Fruit fly (Drosophila melanogaster) whole organism, embryonic: ENCODE data around the gene Muc30E.

ENCODE experiments used
- ATbp ChIP-seq: fragments of 200-800 bp; sonication (Bioruptor generic); optimal IDR thresholded peaks from 2 replicates; lab custom pipeline; 2017; ENCODE audit warnings: missing biosample characterization, mild to moderate bottlenecking, missing genetic modification characterization, missing genetic modification reagents
- CG10147 ChIP-seq: fragments of 200-800 bp; sonication (Bioruptor generic); optimal IDR thresholded peaks from 2 replicates; lab custom pipeline; 2019; ENCODE audit warnings: missing biosample characterization, mild to moderate bottlenecking, missing genetic modification characterization, moderate library complexity
- CG10209 ChIP-seq: fragments of 200-800 bp; sonication (Bioruptor generic); optimal IDR thresholded peaks from 3 replicates; lab custom pipeline; 2017; ENCODE audit warnings: missing biosample characterization, mild to moderate bottlenecking, missing genetic modification characterization, missing genetic modification reagents
- CG10366 ChIP-seq: fragments of 200-800 bp; sonication (Bioruptor generic); IDR thresholded peaks from 2 replicates; pipeline ENCODE4 v1.3.6; 2022; ENCODE audit warnings: missing biosample characterization, missing genetic modification characterization
- CG10543 ChIP-seq: fragments of 200-800 bp; sonication (Bioruptor generic); optimal IDR thresholded peaks from 3 replicates; lab custom pipeline; 2017; ENCODE audit warnings: missing biosample characterization, mild to moderate bottlenecking, missing genetic modification characterization, moderate library complexity
- CG11093 ChIP-seq: fragments of 200-800 bp; sonication (Bioruptor generic); IDR thresholded peaks from 3 replicates; pipeline ENCODE4 v1.3.6; 2022; ENCODE audit warnings: missing biosample characterization, missing genetic modification characterization
- CG11560 ChIP-seq: fragments of 200-800 bp; sonication (Bioruptor generic); IDR thresholded peaks from 3 replicates; pipeline ENCODE4 v1.3.6; 2022; ENCODE audit warnings: missing biosample characterization, missing genetic modification characterization
- CG12071 ChIP-seq: fragments of 200-800 bp; sonication (Bioruptor generic); optimal IDR thresholded peaks from 3 replicates; lab custom pipeline; 2018; ENCODE audit warnings: missing biosample characterization, mild to moderate bottlenecking, missing genetic modification characterization
- CG14014 ChIP-seq: fragments of 200-800 bp; sonication (Bioruptor generic); IDR thresholded peaks from 2 replicates; pipeline ENCODE4 v1.3.6; 2022; ENCODE audit warnings: missing biosample characterization, missing genetic modification characterization
- CG14441 ChIP-seq: fragments of 200-800 bp; sonication (Bioruptor generic); IDR thresholded peaks from 2 replicates; pipeline ENCODE4 v1.3.6; 2022; ENCODE audit warnings: missing biosample characterization, missing genetic modification characterization
- CG15479 ChIP-seq: fragments of 200-800 bp; sonication (Bioruptor generic); optimal IDR thresholded peaks from 3 replicates; lab custom pipeline; 2019; ENCODE audit warnings: missing biosample characterization, mild to moderate bottlenecking, missing genetic modification characterization, moderate library complexity
- CG17361 ChIP-seq: fragments of 200-800 bp; sonication (Bioruptor generic); IDR thresholded peaks from 3 replicates; pipeline ENCODE4 v1.3.6; 2022; ENCODE audit warnings: missing biosample characterization, missing genetic modification characterization
- CG17612 ChIP-seq: fragments of 200-800 bp; sonication (Bioruptor generic); IDR thresholded peaks from 2 replicates; pipeline ENCODE4 v1.3.6; 2022; ENCODE audit warnings: missing biosample characterization, missing genetic modification characterization
- CG4730 ChIP-seq: fragments of 200-800 bp; sonication (Bioruptor generic); IDR thresholded peaks from 2 replicates; pipeline ENCODE4 v1.3.6; 2022; ENCODE audit warnings: missing biosample characterization, missing genetic modification characterization
- CG5180 ChIP-seq: fragments of 200-800 bp; sonication (Bioruptor generic); optimal IDR thresholded peaks from 3 replicates; lab custom pipeline; 2017; ENCODE audit warnings: missing biosample characterization, missing genetic modification characterization, mild to moderate bottlenecking, moderate library complexity, missing genetic modification reagents
- CG6654 ChIP-seq: fragments of 200-800 bp; sonication (Bioruptor generic); optimal IDR thresholded peaks from 2 replicates; lab custom pipeline; 2017; ENCODE audit warnings: missing biosample characterization, mild to moderate bottlenecking, missing genetic modification characterization
- CG7745 ChIP-seq: fragments of 200-800 bp; sonication (Bioruptor generic); optimal IDR thresholded peaks from 2 replicates; lab custom pipeline; 2018; ENCODE audit warnings: missing biosample characterization, mild to moderate bottlenecking, missing genetic modification characterization, moderate library complexity
- CTCF ChIP-seq: fragments of 200-800 bp; sonication (Bioruptor generic); optimal IDR thresholded peaks from 2 replicates; lab custom pipeline; 2017; ENCODE audit warnings: missing biosample characterization, mild to moderate bottlenecking, missing genetic modification characterization, moderate library complexity
- CrebB ChIP-seq: fragments of 200-800 bp; sonication (Bioruptor generic); optimal IDR thresholded peaks from 3 replicates; lab custom pipeline; 2018; ENCODE audit warnings: missing biosample characterization, mild to moderate bottlenecking, missing genetic modification characterization
- Dip2 ChIP-seq: fragments of 200-800 bp; sonication (Bioruptor generic); IDR thresholded peaks from 2 replicates; pipeline ENCODE4 v1.3.6; 2022; ENCODE audit warnings: missing biosample characterization, missing genetic modification characterization
- Drgx ChIP-seq: fragments of 200-800 bp; sonication (Bioruptor generic); IDR thresholded peaks from 2 replicates; pipeline ENCODE4 v1.3.6; 2022; ENCODE audit warnings: missing biosample characterization, missing genetic modification characterization
- Ets65A ChIP-seq: fragments of 200-800 bp; sonication (Bioruptor generic); peaks from one replicate; lab custom pipeline; 2016; ENCODE audit warnings: missing biosample characterization, missing genetic modification characterization
- Ets97D ChIP-seq: fragments of 200-800 bp; sonication (Bioruptor generic); optimal IDR thresholded peaks from 3 replicates; lab custom pipeline; 2016; ENCODE audit warnings: missing biosample characterization, missing genetic modification characterization
- Hr51 ChIP-seq, 2 experiments: fragments of 200-800 bp; sonication (Bioruptor generic); optimal IDR thresholded peaks; 2 replicates in 1 of 2; 3 replicates in 1 of 2; lab custom pipeline; 2016 to 2018; ENCODE audit warnings: missing biosample characterization in 2 of 2, missing genetic modification characterization in 2 of 2, mild to moderate bottlenecking in 1 of 2, moderate library complexity in 1 of 2
- Hsf ChIP-seq: fragments of 200-800 bp; sonication (Bioruptor generic); optimal IDR thresholded peaks from 3 replicates; lab custom pipeline; 2016; ENCODE audit warnings: missing biosample characterization, missing genetic modification characterization
- Max ChIP-seq: fragments of 200-800 bp; sonication (Bioruptor generic); optimal IDR thresholded peaks from 2 replicates; lab custom pipeline; 2016; ENCODE audit warnings: missing biosample characterization, mild to moderate bottlenecking, missing genetic modification characterization
- Myb ChIP-seq: fragments of 200-800 bp; sonication (Bioruptor generic); optimal IDR thresholded peaks from 2 replicates; lab custom pipeline; 2016; ENCODE audit warnings: missing biosample characterization, missing genetic modification characterization
- Pdp1 ChIP-seq, 2 experiments: fragments of 200-800 bp; sonication (Bioruptor generic); optimal IDR thresholded peaks; 3 replicates each; lab custom pipeline; 2016; ENCODE audit warnings: missing biosample characterization in 2 of 2, missing genetic modification characterization in 2 of 2, mild to moderate bottlenecking in 1 of 2, moderate library complexity in 1 of 2
- Six4 ChIP-seq: fragments of 200-800 bp; sonication (Bioruptor generic); optimal IDR thresholded peaks from 2 replicates; lab custom pipeline; 2016; ENCODE audit warnings: missing biosample characterization, missing genetic modification characterization
- Ssrp ChIP-seq: fragments of 200-800 bp; sonication (Bioruptor generic); optimal IDR thresholded peaks from 2 replicates; lab custom pipeline; 2018; ENCODE audit warnings: missing biosample characterization, mild to moderate bottlenecking, missing genetic modification characterization, moderate library complexity
- Vsx1 ChIP-seq: fragments of 200-800 bp; sonication (Bioruptor generic); optimal IDR thresholded peaks from 2 replicates; lab custom pipeline; 2017; ENCODE audit warnings: missing biosample characterization, mild to moderate bottlenecking, missing genetic modification characterization, missing genetic modification reagents
- ap ChIP-seq: fragments of 200-800 bp; sonication (Bioruptor generic); IDR thresholded peaks from 2 replicates; pipeline ENCODE4 v1.3.6; 2022; ENCODE audit warnings: missing biosample characterization, missing genetic modification characterization
- bsh ChIP-seq, 2 experiments: fragments of 200-800 bp; sonication (Bioruptor generic); optimal IDR thresholded peaks; 2 replicates each; lab custom pipeline; 2017 to 2018; ENCODE audit warnings: mild to moderate bottlenecking in 2 of 2, missing biosample characterization in 2 of 2, missing genetic modification characterization in 2 of 2, moderate library complexity in 1 of 2
- cad ChIP-seq: fragments of >200 bp; optimal IDR thresholded peaks from 2 replicates; lab custom pipeline; 2017; ENCODE audit warnings: missing biosample characterization, missing genetic modification characterization
- da ChIP-seq: fragments of 200-800 bp; sonication (Bioruptor generic); optimal IDR thresholded peaks from 2 replicates; lab custom pipeline; 2016; ENCODE audit warnings: missing biosample characterization, missing genetic modification characterization
- dan ChIP-seq: fragments of 200-800 bp; sonication (Bioruptor generic); IDR thresholded peaks from 2 replicates; pipeline ENCODE4 v1.3.6; 2022; ENCODE audit warnings: missing biosample characterization, missing genetic modification characterization
- dpn ChIP-seq, 2 experiments: fragments of 200-800 bp; sonication (Bioruptor generic); optimal IDR thresholded peaks; 3 replicates each; lab custom pipeline; 2016; ENCODE audit warnings: missing biosample characterization in 2 of 2, missing genetic modification characterization in 2 of 2
- en ChIP-seq: fragments of 200-800 bp; sonication (Bioruptor generic); optimal IDR thresholded peaks from 2 replicates; lab custom pipeline; 2016; ENCODE audit warnings: missing biosample characterization, missing genetic modification characterization
- fd102C ChIP-seq: fragments of 200-800 bp; sonication (Bioruptor generic); optimal IDR thresholded peaks from 2 replicates; lab custom pipeline; 2018; ENCODE audit warnings: missing biosample characterization, mild to moderate bottlenecking, missing genetic modification characterization, moderate library complexity
- fd64A ChIP-seq: fragments of 200-800 bp; sonication (Bioruptor generic); optimal IDR thresholded peaks from 3 replicates; lab custom pipeline; 2018; ENCODE audit warnings: missing biosample characterization, mild to moderate bottlenecking, missing genetic modification characterization
- hkb ChIP-seq, 2 experiments: fragments of 200-800 bp in 1 of 2; fragments of >200 bp in 1 of 2; sonication (Bioruptor generic) in 1 of 2; IDR thresholded peaks in 1 of 2; optimal IDR thresholded peaks in 1 of 2; 2 replicates each; pipeline versions ENCODE4 v1.3.6 to Lab custom; 2017 to 2022; ENCODE audit warnings: missing biosample characterization in 1 of 2, missing genetic modification characterization in 1 of 2
- inv ChIP-seq: fragments of 200-800 bp; sonication (Bioruptor generic); IDR thresholded peaks from 2 replicates; pipeline ENCODE4 v1.3.6; 2022; ENCODE audit warnings: missing biosample characterization, missing genetic modification characterization; ENCODE audit not compliant: partially characterized antibody
- kni ChIP-seq: fragments of 200-800 bp; sonication (Bioruptor generic); optimal IDR thresholded peaks from 3 replicates; lab custom pipeline; 2017; ENCODE audit warnings: mild to moderate bottlenecking, missing biosample characterization, missing genetic modification reagents, missing genetic modification characterization
- lbe ChIP-seq: fragments of 200-800 bp; sonication (Bioruptor generic); optimal IDR thresholded peaks from 2 replicates; lab custom pipeline; 2016; ENCODE audit warnings: missing biosample characterization, mild to moderate bottlenecking, missing genetic modification characterization
- nom ChIP-seq: fragments of 200-800 bp; sonication (Bioruptor generic); optimal IDR thresholded peaks from 2 replicates; lab custom pipeline; 2017; ENCODE audit warnings: missing biosample characterization, missing genetic modification characterization, mild to moderate bottlenecking, moderate library complexity, missing genetic modification reagents
- otp ChIP-seq: fragments of 200-800 bp; sonication (Bioruptor generic); IDR thresholded peaks from 3 replicates; pipeline ENCODE4, ENCODE4 v1.3.6; 2022; ENCODE audit warnings: missing biosample characterization, missing genetic modification characterization
- salm ChIP-seq: fragments of 200-800 bp; sonication (Bioruptor generic); optimal IDR thresholded peaks from 2 replicates; lab custom pipeline; 2018; ENCODE audit warnings: missing biosample characterization, mild to moderate bottlenecking, missing genetic modification characterization
- sd ChIP-seq: fragments of 200-800 bp; sonication (Bioruptor generic); optimal IDR thresholded peaks from 3 replicates; lab custom pipeline; 2018; ENCODE audit warnings: missing biosample characterization, mild to moderate bottlenecking, missing genetic modification characterization, moderate library complexity
- sqz ChIP-seq: fragments of 200-800 bp; sonication (Bioruptor generic); optimal IDR thresholded peaks from 3 replicates; lab custom pipeline; 2018; ENCODE audit warnings: missing biosample characterization, mild to moderate bottlenecking, missing genetic modification characterization
- stc ChIP-seq: fragments of 200-800 bp; sonication (Bioruptor generic); IDR thresholded peaks from 2 replicates; pipeline ENCODE4 v1.3.6; 2022; ENCODE audit warnings: missing biosample characterization, missing genetic modification characterization

Gene Muc30E

dm6 chr2L:9938631-9939256, 35.8 kb upstream of the Muc30E start, which contains the start of the genes Datp and CG4619 (continued):
- TF ChIP-seq dpn (GFP tag; optimal IDR thresholded peaks at IDR 0.05; lab: Kevin White, UChicago) (peak; percentile 63 to 66), ATbp (no peak), sqz (GFP tag; lab: Kevin White, UChicago) (no peak), Pdp1 (GFP tag; optimal IDR thresholded peaks at IDR 0.05; lab: Kevin White, UChicago) (peak; percentile 12 to 95), otp (no peak), dan (no peak), CTCF (no peak), nom (GFP tag; lab: Kevin White, UChicago) (no peak), Hsf (GFP tag; lab: Kevin White, UChicago) (peak; percentile 23), Ssrp (tag; lab: Kevin White, UChicago) (no peak), Six4 (GFP tag; lab: Kevin White, UChicago) (no peak), CG10366 (GFP tag; lab: Robert Waterston, UW) (no peak), Ets97D (peak; percentile 51), CG7745 (no peak), Max (GFP tag; lab: Kevin White, UChicago) (peak; percentile 46), Hr51 (GFP tag; optimal IDR thresholded peaks at IDR 0.05; lab: Kevin White, UChicago) (no peak), CG10209 (GFP tag; lab: Kevin White, UChicago) (peak; percentile 50), CG14014 (0 out of 2 replicates have a peak, but pooled peaks have one; percentile 13), CG4730 (GFP tag; lab: Robert Waterston, UW) (no peak), CrebB (tag; lab: Kevin White, UChicago) (no peak), CG11560 (no peak), Vsx1 (GFP tag; lab: Kevin White, UChicago) (no peak), CG6654 (GFP tag; lab: Kevin White, UChicago) (no peak), CG15479 (no peak), CG10147 (GFP tag; lab: Kevin White, UChicago) (no peak), CG10543 (GFP tag; lab: Kevin White, UChicago) (peak; percentile 29), CG14441 (GFP tag; lab: Robert Waterston, UW) (0 out of 2 replicates have a peak, but pooled peaks have one; percentile 35), CG11093 (no peak), kni (GFP tag; lab: Kevin White, UChicago) (peak; percentile 32), Drgx (peak; percentile 36; the same call in 1 of the 2 replicates), da (GFP tag; lab: Kevin White, UChicago) (peak; percentile 49), fd102C (no peak), inv (GFP tag; lab: Robert Waterston, UW) (no peak), bsh (GFP tag; optimal IDR thresholded peaks at IDR 0.05; lab: Kevin White, UChicago) (no peak), sd (no peak), Myb (GFP tag; lab: Kevin White, UChicago) (peak; percentile 80), Ets65A (GFP tag; lab: Kevin White, UChicago) (peak; percentile 91), Dip2 (GFP tag; lab: Robert Waterston, UW) (no peak), CG17612 (GFP tag; lab: Robert Waterston, UW) (no peak), salm (tag; lab: Kevin White, UChicago) (no peak), fd64A (GFP tag; lab: Kevin White, UChicago) (no peak), CG17361 (GFP tag; lab: Robert Waterston, UW) (no peak), lbe (peak; percentile 21), CG5180 (no peak), hkb (optimal IDR thresholded peaks at IDR 0.05; lab: Kevin White, UChicago) (no peak), hkb (GFP tag; IDR thresholded peaks at IDR 0.05; lab: Robert Waterston, UW) (no peak), en (no peak), CG12071 (GFP tag; lab: Kevin White, UChicago) (no peak), cad (GFP tag; lab: Kevin White, UChicago) (no peak), ap (GFP tag; lab: Robert Waterston, UW) (no peak), stc (GFP tag; lab: Robert Waterston, UW) (no peak)
